Fruit fly (Drosophila melanogaster) whole organism, prepupa: Measurements from ENCODE around the gene Sol1.
A peak's percentile ranks its signal among the peaks of the same experiment; 100 is the strongest.

ENCODE experiments used
- Blimp-1 ChIP-seq: fragments of 200-800 bp; sonication (Bioruptor generic); optimal IDR thresholded peaks from 3 replicates; lab custom pipeline; 2017; ENCODE audit warnings: missing biosample characterization, missing genetic modification characterization, mild to moderate bottlenecking, moderate library complexity, missing genetic modification reagents
- CG11294 ChIP-seq: fragments of 200-800 bp; sonication (Bioruptor generic); IDR thresholded peaks from 2 replicates; pipeline ENCODE4 v1.3.6; 2022; ENCODE audit warnings: missing biosample characterization, missing genetic modification characterization
- CG11762 ChIP-seq: fragments of 200-800 bp; sonication (Bioruptor generic); optimal IDR thresholded peaks from 3 replicates; lab custom pipeline; 2016; ENCODE audit warnings: missing biosample characterization, missing genetic modification characterization; ENCODE audit not compliant: insufficient read depth
- CG15336 ChIP-seq: fragments of 200-800 bp; sonication (Bioruptor generic); IDR thresholded peaks from 2 replicates; pipeline ENCODE4 v1.3.6; 2022; ENCODE audit warnings: missing biosample characterization, missing genetic modification characterization
- CG1621 ChIP-seq: fragments of 200-800 bp; sonication (Bioruptor generic); optimal IDR thresholded peaks from 3 replicates; lab custom pipeline; 2018; ENCODE audit warnings: missing biosample characterization, mild to moderate bottlenecking, missing genetic modification characterization
- CG16779 ChIP-seq: fragments of 200-800 bp; sonication (Bioruptor generic); optimal IDR thresholded peaks from 3 replicates; lab custom pipeline; 2017; ENCODE audit warnings: missing biosample characterization, mild to moderate bottlenecking, missing genetic modification characterization
- CG31627 ChIP-seq: fragments of 200-800 bp; sonication (Bioruptor generic); optimal IDR thresholded peaks from 3 replicates; lab custom pipeline; 2016; ENCODE audit warnings: missing biosample characterization, missing genetic modification characterization
- CG32006 ChIP-seq: fragments of 200-800 bp; sonication (Bioruptor generic); optimal IDR thresholded peaks from 3 replicates; lab custom pipeline; 2017; ENCODE audit warnings: missing biosample characterization, mild to moderate bottlenecking, missing genetic modification characterization
- CG34406 ChIP-seq: fragments of 200-800 bp; sonication (Bioruptor generic); optimal IDR thresholded peaks from 3 replicates; lab custom pipeline; 2016; ENCODE audit warnings: missing biosample characterization, missing genetic modification characterization
- CG3919 ChIP-seq: fragments of 200-800 bp; sonication (Bioruptor generic); optimal IDR thresholded peaks from 3 replicates; lab custom pipeline; 2016; ENCODE audit warnings: missing biosample characterization, missing genetic modification characterization
- CG4318 ChIP-seq: fragments of 200-800 bp; sonication (Bioruptor generic); optimal IDR thresholded peaks from 3 replicates; lab custom pipeline; 2017; ENCODE audit warnings: missing biosample characterization, mild to moderate bottlenecking, missing genetic modification characterization
- CG6163 ChIP-seq: fragments of 200-800 bp; sonication (Bioruptor generic); IDR thresholded peaks from 3 replicates; pipeline ENCODE4 v1.3.6; 2022; ENCODE audit warnings: missing biosample characterization, missing genetic modification characterization
- CG6276 ChIP-seq: fragments of 200-800 bp; sonication (Bioruptor generic); optimal IDR thresholded peaks from 2 replicates; lab custom pipeline; 2017; ENCODE audit warnings: missing biosample characterization, mild to moderate bottlenecking, missing genetic modification characterization
- CG6792 ChIP-seq: fragments of 200-800 bp; sonication (Bioruptor generic); optimal IDR thresholded peaks from 3 replicates; lab custom pipeline; 2016; ENCODE audit warnings: missing biosample characterization, missing genetic modification characterization
- CG6854 ChIP-seq: fragments of 200-800 bp; sonication (Bioruptor generic); optimal IDR thresholded peaks from 2 replicates; lab custom pipeline; 2017; ENCODE audit warnings: missing biosample characterization, mild to moderate bottlenecking, missing genetic modification characterization
- CG7368 ChIP-seq: fragments of 200-800 bp; sonication (Bioruptor generic); optimal IDR thresholded peaks from 3 replicates; lab custom pipeline; 2016; ENCODE audit warnings: missing biosample characterization, missing genetic modification characterization
- CG8119 ChIP-seq: fragments of 200-800 bp; sonication (Bioruptor generic); IDR thresholded peaks from 3 replicates; pipeline ENCODE4 v1.3.6; 2022; ENCODE audit warnings: missing biosample characterization, missing genetic modification characterization
- CG8319 ChIP-seq: fragments of 200-800 bp; sonication (Bioruptor generic); optimal IDR thresholded peaks from 3 replicates; lab custom pipeline; 2016; ENCODE audit warnings: missing biosample characterization, missing genetic modification characterization
- CG8632 ChIP-seq: fragments of 200-800 bp; sonication (Bioruptor generic); optimal IDR thresholded peaks from 3 replicates; lab custom pipeline; 2016; ENCODE audit warnings: missing biosample characterization, missing genetic modification characterization
- CG9139 ChIP-seq: fragments of 200-800 bp; sonication (Bioruptor generic); optimal IDR thresholded peaks from 3 replicates; lab custom pipeline; 2017; ENCODE audit warnings: missing biosample characterization, mild to moderate bottlenecking, missing genetic modification characterization
- Eip75B ChIP-seq: fragments of 200-800 bp; sonication (Bioruptor generic); optimal IDR thresholded peaks from 3 replicates; lab custom pipeline; 2016; ENCODE audit warnings: missing biosample characterization, missing genetic modification characterization
- Eip78C ChIP-seq: fragments of 200-800 bp; sonication (Bioruptor generic); peaks from one replicate; lab custom pipeline; 2016; ENCODE audit warnings: missing biosample characterization, missing genetic modification characterization
- Eip93F ChIP-seq: fragments of 200-800 bp; sonication (Bioruptor generic); optimal IDR thresholded peaks from 2 replicates; lab custom pipeline; 2016; ENCODE audit warnings: missing biosample characterization, mild to moderate bottlenecking, missing genetic modification characterization
- Ets21C ChIP-seq: fragments of 200-800 bp; sonication (Bioruptor generic); optimal IDR thresholded peaks from 3 replicates; lab custom pipeline; 2016; ENCODE audit warnings: missing biosample characterization, missing genetic modification characterization
- Gug ChIP-seq: fragments of 200-800 bp; sonication (Bioruptor generic); IDR thresholded peaks from 2 replicates; pipeline ENCODE4 v1.3.6; 2022; ENCODE audit warnings: missing biosample characterization, missing genetic modification characterization
- Hr38 ChIP-seq: sonication (Bioruptor generic); optimal IDR thresholded peaks from 2 replicates; lab custom pipeline; 2016; ENCODE audit warnings: missing biosample characterization, missing genetic modification characterization
- Hr39 ChIP-seq: fragments of 200-800 bp; sonication (Bioruptor generic); optimal IDR thresholded peaks from 2 replicates; lab custom pipeline; 2016; ENCODE audit warnings: missing biosample characterization, missing genetic modification characterization
- Hr4 ChIP-seq: fragments of 200-800 bp; sonication (Bioruptor generic); optimal IDR thresholded peaks from 3 replicates; lab custom pipeline; 2016; ENCODE audit warnings: missing biosample characterization, missing genetic modification characterization
- Met ChIP-seq: fragments of 200-800 bp; sonication (Bioruptor generic); optimal IDR thresholded peaks from 3 replicates; lab custom pipeline; 2016; ENCODE audit warnings: missing biosample characterization, missing genetic modification characterization
- OdsH ChIP-seq: fragments of 200-800 bp; sonication (Bioruptor generic); optimal IDR thresholded peaks from 3 replicates; lab custom pipeline; 2016; ENCODE audit warnings: missing biosample characterization, missing genetic modification characterization
- Smox ChIP-seq: fragments of 200-800 bp; sonication (Bioruptor generic); optimal IDR thresholded peaks from 3 replicates; lab custom pipeline; 2016; ENCODE audit warnings: missing biosample characterization, missing genetic modification characterization
- Sox14 ChIP-seq: fragments of 200-800 bp; sonication (Bioruptor generic); optimal IDR thresholded peaks from 3 replicates; lab custom pipeline; 2016; ENCODE audit warnings: missing biosample characterization, missing genetic modification characterization
- Sox15 ChIP-seq: fragments of 200-800 bp; sonication (Bioruptor generic); optimal IDR thresholded peaks from 3 replicates; lab custom pipeline; 2016; ENCODE audit warnings: missing biosample characterization, missing genetic modification characterization
- acj6 ChIP-seq: fragments of 200-800 bp; sonication (Bioruptor generic); optimal IDR thresholded peaks from 3 replicates; lab custom pipeline; 2016; ENCODE audit warnings: missing biosample characterization, missing genetic modification characterization
- dac ChIP-seq: fragments of 200-800 bp; sonication (Bioruptor generic); optimal IDR thresholded peaks from 2 replicates; lab custom pipeline; 2017; ENCODE audit warnings: missing biosample characterization, mild to moderate bottlenecking, missing genetic modification characterization
- dsx ChIP-seq: fragments of 200-800 bp; optimal IDR thresholded peaks from 3 replicates; lab custom pipeline; 2019; ENCODE audit warnings: missing biosample characterization, mild to moderate bottlenecking, missing genetic modification characterization, moderate library complexity; ENCODE audit not compliant: poor library complexity, severe bottlenecking
- eg ChIP-seq: fragments of 200-800 bp; sonication (Bioruptor generic); IDR thresholded peaks from 3 replicates; pipeline ENCODE4 v1.3.6; 2022; ENCODE audit warnings: missing biosample characterization, missing genetic modification characterization
- fd59A ChIP-seq: fragments of 200-800 bp; sonication (Bioruptor generic); optimal IDR thresholded peaks from 2 replicates; lab custom pipeline; 2017; ENCODE audit warnings: missing biosample characterization, mild to moderate bottlenecking, missing genetic modification characterization, missing genetic modification reagents
- lz ChIP-seq: fragments of 200-800 bp; sonication (Bioruptor generic); optimal IDR thresholded peaks from 3 replicates; lab custom pipeline; 2016; ENCODE audit warnings: missing biosample characterization, missing genetic modification characterization
- pdm3 ChIP-seq: fragments of 200-800 bp; sonication (Bioruptor generic); optimal IDR thresholded peaks from 3 replicates; lab custom pipeline; 2016; ENCODE audit warnings: missing biosample characterization, missing genetic modification characterization
- spab ChIP-seq: fragments of 200-800 bp; sonication (Bioruptor generic); optimal IDR thresholded peaks from 2 replicates; lab custom pipeline; 2017; ENCODE audit warnings: missing biosample characterization, mild to moderate bottlenecking, missing genetic modification characterization, missing genetic modification reagents
- ss ChIP-seq, 2 experiments: fragments of 200-800 bp; sonication (Bioruptor generic); optimal IDR thresholded peaks; 2 replicates in 1 of 2; 3 replicates in 1 of 2; lab custom pipeline; 2017 to 2018; ENCODE audit warnings: mild to moderate bottlenecking in 2 of 2, missing biosample characterization in 2 of 2, missing genetic modification characterization in 2 of 2, moderate library complexity in 1 of 2
- topi ChIP-seq: fragments of 200-800 bp; sonication (Bioruptor generic); optimal IDR thresholded peaks from 3 replicates; lab custom pipeline; 2016; ENCODE audit warnings: missing biosample characterization, missing genetic modification characterization
- vri ChIP-seq: fragments of 200-800 bp; sonication (Bioruptor generic); optimal IDR thresholded peaks from 3 replicates; lab custom pipeline; 2016; ENCODE audit warnings: missing biosample characterization, mild to moderate bottlenecking, missing genetic modification characterization

Sol1 gene

DNA sequence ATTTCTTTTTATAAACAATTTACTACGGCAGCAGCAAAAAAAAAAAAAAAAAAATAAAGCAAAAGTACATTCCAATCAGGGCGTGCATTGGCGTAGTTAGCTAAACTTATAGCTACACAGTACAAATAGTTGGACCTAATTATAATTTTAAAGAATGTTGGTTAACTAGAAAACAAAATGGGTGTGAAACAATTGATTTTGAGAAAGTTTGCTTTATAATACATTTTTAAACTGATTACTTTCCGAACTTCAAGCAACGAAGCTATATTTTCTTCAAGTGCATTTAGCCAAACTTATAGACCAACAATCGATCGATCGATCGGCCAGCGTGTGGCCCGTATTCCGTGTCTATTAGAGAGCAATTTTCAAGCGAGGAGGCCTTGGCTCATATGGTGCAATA is 65.3 kb downstream of the Sol1 start (continued):
- TF ChIP-seq acj6 (no peak), spab (GFP tag; lab: Kevin White, UChicago) (peak; percentile 17), CG6854 (GFP tag; lab: Kevin White, UChicago) (no peak), topi (GFP tag; lab: Kevin White, UChicago) (no peak), eg (GFP tag; lab: Robert Waterston, UW) (peak; percentile 65; the same call in 1 of the 3 replicates), Hr4 (no peak), dsx (GFP tag; lab: Kevin White, UChicago) (no peak), CG8319 (GFP tag; lab: Kevin White, UChicago) (peak; percentile 14), CG7368 (GFP tag; lab: Kevin White, UChicago) (no peak), Eip93F (GFP tag; lab: Kevin White, UChicago) (no peak), CG34406 (GFP tag; lab: Kevin White, UChicago) (no peak), CG15336 (GFP tag; lab: Robert Waterston, UW) (peak; percentile 71), vri (GFP tag; lab: Kevin White, UChicago) (no peak), CG6276 (GFP tag; lab: Kevin White, UChicago) (no peak), Hr38 (GFP tag; lab: Kevin White, UChicago) (no peak), CG32006 (GFP tag; lab: Kevin White, UChicago) (peak; percentile 58), OdsH (GFP tag; lab: Kevin White, UChicago) (peak; percentile 53), Ets21C (no peak), CG31627 (GFP tag; lab: Kevin White, UChicago) (peak; percentile 5), CG6792 (GFP tag; lab: Kevin White, UChicago) (no peak), CG1621 (no peak), Hr39 (GFP tag; lab: Kevin White, UChicago) (no peak), Eip75B (no peak), CG6163 (GFP tag; lab: Robert Waterston, UW) (peak; percentile 70), CG4318 (GFP tag; lab: Kevin White, UChicago) (no peak), dac (GFP tag; lab: Kevin White, UChicago) (no peak), Sox14 (GFP tag; lab: Kevin White, UChicago) (no peak), CG8632 (GFP tag; lab: Kevin White, UChicago) (peak; percentile 29), Eip78C (GFP tag; lab: Kevin White, UChicago) (peak; percentile 76)

DNA sequence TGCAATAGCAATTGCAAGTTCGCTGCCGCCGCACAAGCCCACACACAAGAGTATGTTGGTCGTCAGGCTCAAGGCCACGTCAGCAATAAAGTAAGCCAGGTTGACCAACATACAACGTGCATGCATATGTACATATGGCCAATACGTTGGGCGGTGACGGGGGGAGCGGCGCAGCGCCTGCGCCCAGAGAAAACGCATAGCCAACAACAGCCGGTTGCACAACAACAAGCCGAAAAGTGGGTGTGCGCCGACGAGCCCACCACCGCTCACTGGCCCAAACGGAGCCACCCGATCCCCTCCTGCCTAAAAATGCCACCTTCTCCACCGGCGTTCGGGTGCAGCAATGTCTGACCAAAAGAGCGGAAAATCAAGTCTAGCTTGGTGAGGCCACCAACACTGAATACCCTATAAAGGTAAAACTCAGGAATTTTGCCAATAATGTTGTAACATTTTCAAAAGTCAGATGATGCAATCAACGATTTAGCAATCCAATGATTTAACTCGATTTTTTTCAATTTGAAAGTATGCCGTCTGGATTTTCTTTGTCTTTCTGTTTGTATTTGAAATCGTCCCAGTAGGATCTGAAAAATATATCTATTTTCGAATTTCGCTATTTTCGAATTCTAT is 66.0 kb downstream of the Sol1 start, which contains the start of gene CG5509:
CG5509 (plus strand) TSS at position 577 of the 627 bp plus-strand sequence.
- TF ChIP-seq Sox14 (GFP tag; lab: Kevin White, UChicago), result no peak
- no peak for TF ChIP-seq CG8119
- no peak for TF ChIP-seq Sox15
- no peak for TF ChIP-seq ss (GFP tag; optimal IDR thresholded peaks at IDR 0.05; lab: Kevin White, UChicago)
- no peak for TF ChIP-seq CG6276 (GFP tag; lab: Kevin White, UChicago)
- no peak for TF ChIP-seq Ets21C
- TF ChIP-seq dsx (GFP tag; lab: Kevin White, UChicago), result peak; percentile 28
- no peak for TF ChIP-seq CG11294 (GFP tag; lab: Robert Waterston, UW)
- no peak for TF ChIP-seq Gug
- peak; percentile 22 for TF ChIP-seq Eip78C (GFP tag; lab: Kevin White, UChicago)
- TF ChIP-seq CG11762 (GFP tag; lab: Kevin White, UChicago), result no peak
- TF ChIP-seq Smox, result no peak
- TF ChIP-seq Blimp-1 (GFP tag; lab: Kevin White, UChicago), result no peak
- no peak for TF ChIP-seq fd59A
- TF ChIP-seq eg (GFP tag; lab: Robert Waterston, UW), result peak; percentile 52; the same call in 2 of the 3 replicates
- no peak for TF ChIP-seq CG16779 (tag; lab: Kevin White, UChicago)
- TF ChIP-seq Hr38 (GFP tag; lab: Kevin White, UChicago), result no peak
- TF ChIP-seq lz, result no peak
- TF ChIP-seq CG7368 (GFP tag; lab: Kevin White, UChicago), result no peak
- TF ChIP-seq Eip93F (GFP tag; lab: Kevin White, UChicago), result no peak
- no peak for TF ChIP-seq dac (GFP tag; lab: Kevin White, UChicago)
- TF ChIP-seq CG3919, result no peak
- no peak for TF ChIP-seq CG6792 (GFP tag; lab: Kevin White, UChicago)
- TF ChIP-seq CG15336 (GFP tag; lab: Robert Waterston, UW), result peak; percentile 29; the same call in 1 of the 2 replicates
- TF ChIP-seq CG9139 (GFP tag; lab: Kevin White, UChicago), result no peak
- no peak for TF ChIP-seq Met (GFP tag; lab: Kevin White, UChicago)
- TF ChIP-seq CG34406 (GFP tag; lab: Kevin White, UChicago), result no peak
- no peak for TF ChIP-seq pdm3
- TF ChIP-seq, all 60 proteins: peak for 4
